Fruit fly (Drosophila melanogaster): ENCODE results near the gene Dna2.

Dna2 gene

dm6 chrX:10016724-10017123, 6.4 kb downstream of the Dna2 start, which contains the start of gene Cht6 (continued):
- TF ChIP-seq org-1 (GFP tag; optimal IDR thresholded peaks at IDR 0.05) = no peak
- TF ChIP-seq dmrt11E (tag; optimal IDR thresholded peaks at IDR 0.05) = no peak
- no peak for TF ChIP-seq ci (GFP tag; IDR thresholded peaks at IDR 0.05)
- 0 out of 2 replicates have a peak, but pooled peaks have one; percentile 16 for TF ChIP-seq CG4360 (GFP tag; IDR thresholded peaks at IDR 0.05)
- TF ChIP-seq Meics (GFP tag; optimal IDR thresholded peaks at IDR 0.05) = no peak
- TF ChIP-seq zfh1 (GFP tag; IDR thresholded peaks at IDR 0.05) = no peak
- no peak for TF ChIP-seq ssp (GFP tag; IDR thresholded peaks at IDR 0.05)
- peak; percentile 39 for TF ChIP-seq nom (GFP tag; optimal IDR thresholded peaks at IDR 0.05)
- peak; percentile 27; the same call in 1 of the 2 replicates for TF ChIP-seq Drgx (GFP tag; IDR thresholded peaks at IDR 0.05)
- peak; percentile 0 for TF ChIP-seq sqz (GFP tag; optimal IDR thresholded peaks at IDR 0.05)
- no peak for TF ChIP-seq dan (GFP tag; IDR thresholded peaks at IDR 0.05)
- TF ChIP-seq CG9817 (tag; optimal IDR thresholded peaks at IDR 0.05) = no peak
- TF ChIP-seq E2f1 (GFP tag; IDR thresholded peaks at IDR 0.05) = no peak
- no peak for TF ChIP-seq B-H2 (GFP tag; optimal IDR thresholded peaks at IDR 0.05)
- TF ChIP-seq scrt (GFP tag; optimal IDR thresholded peaks at IDR 0.05) = no peak
- 0 out of 2 replicates have a peak, but pooled peaks have one; percentile 23 for TF ChIP-seq vvl (GFP tag; IDR thresholded peaks at IDR 0.05)
- TF ChIP-seq bowl (GFP tag; IDR thresholded peaks at IDR 0.05) = 0 out of 2 replicates have a peak, but pooled peaks have one; percentile 31
- TF ChIP-seq rib (GFP tag; IDR thresholded peaks at IDR 0.05) = no peak
- TF ChIP-seq CG1024 (GFP tag; IDR thresholded peaks at IDR 0.05) = no peak
- TF ChIP-seq Adf1 (GFP tag; IDR thresholded peaks at IDR 0.05) = no peak
- TF ChIP-seq CG11093 (GFP tag; IDR thresholded peaks at IDR 0.05) = no peak
- no peak for TF ChIP-seq z (GFP tag; IDR thresholded peaks at IDR 0.05)
- no peak for TF ChIP-seq pnt (GFP tag; optimal IDR thresholded peaks at IDR 0.05)
- TF ChIP-seq CG6689 (GFP tag; IDR thresholded peaks at IDR 0.05) = no peak
- no peak for TF ChIP-seq fd102C (GFP tag; optimal IDR thresholded peaks at IDR 0.05)
- TF ChIP-seq Jarid2 (GFP tag; optimal IDR thresholded peaks at IDR 0.05) = peak; percentile 33
- TF ChIP-seq CG12236 (GFP tag; optimal IDR thresholded peaks at IDR 0.05) = no peak
- TF ChIP-seq vnd (GFP tag; IDR thresholded peaks at IDR 0.05; ENCODE audit: partially characterized antibody) = no peak

dm6 chrX:10020857-10021256, 10.6 kb downstream of the Dna2 start:
- no peak for TF ChIP-seq sima (GFP tag; optimal IDR thresholded peaks at IDR 0.05)
- TF ChIP-seq chinmo (GFP tag; IDR thresholded peaks at IDR 0.05; ENCODE audit: partially characterized antibody) = 0 out of 4 replicates have a peak, but pooled peaks have one; percentile 57
- TF ChIP-seq CG7987 (GFP tag; optimal IDR thresholded peaks at IDR 0.05) = no peak
- TF ChIP-seq CG14860 (GFP tag; IDR thresholded peaks at IDR 0.05; ENCODE audit: partially characterized antibody) = no peak
- TF ChIP-seq CTCF (GFP tag; optimal IDR thresholded peaks at IDR 0.05) = no peak
- TF ChIP-seq CG6683 (GFP tag; optimal IDR thresholded peaks at IDR 0.05) = no peak
- TF ChIP-seq CG15269 (tag; optimal IDR thresholded peaks at IDR 0.05) = peak; percentile 28
- peak; percentile 72 for TF ChIP-seq sd (tag; optimal IDR thresholded peaks at IDR 0.05)
- TF ChIP-seq Atf3 (GFP tag; optimal IDR thresholded peaks at IDR 0.05) = no peak

- TF ChIP-seq Blimp-1 (GFP tag; optimal IDR thresholded peaks at IDR 0.05) (no peak), pros (GFP tag; optimal IDR thresholded peaks at IDR 0.05) (peak; percentile 22), CG4404 (GFP tag; IDR thresholded peaks at IDR 0.05) (no peak), ranshi (GFP tag; IDR thresholded peaks at IDR 0.05) (no peak), sqz (GFP tag; optimal IDR thresholded peaks at IDR 0.05) (peak; percentile 56), Meics (GFP tag; optimal IDR thresholded peaks at IDR 0.05) (no peak), CG7928 (GFP tag; optimal IDR thresholded peaks at IDR 0.05) (no peak), nom (GFP tag; optimal IDR thresholded peaks at IDR 0.05) (peak; percentile 79), Ets65A (GFP tag) (peak; percentile 52), sens (GFP tag) (peak; percentile 34), Awh (GFP tag; IDR thresholded peaks at IDR 0.05) (no peak), yki (optimal IDR thresholded peaks at IDR 0.05) (no peak), tna (GFP tag; IDR thresholded peaks at IDR 0.05; ENCODE audit: partially characterized antibody) (no peak), trem (tag; optimal IDR thresholded peaks at IDR 0.05) (no peak)
Observed at dm6 chrX:10021809-10022208, 11.5 kb downstream of the Dna2 start.

Measured in whole organism, embryonic.